Fruit fly (Drosophila melanogaster): ENCODE results near the gene COX8.

Gene COX8

dm6 chr3L:21507354-21507928 is 31.8 kb downstream of the COX8 start, which contains the start of the genes Glg1 and M6 (continued):
- TF ChIP-seq Side (GFP tag; optimal IDR thresholded peaks at IDR 0.05) (peak; percentile 41), CG3281 (GFP tag; optimal IDR thresholded peaks at IDR 0.05) (peak; percentile 69), CG3838 (GFP tag; optimal IDR thresholded peaks at IDR 0.05) (peak; percentile 43), nerfin-1 (tag; optimal IDR thresholded peaks at IDR 0.05) (no peak), Ssrp (tag; optimal IDR thresholded peaks at IDR 0.05) (peak; percentile 55), CG10431 (GFP tag; optimal IDR thresholded peaks at IDR 0.05) (no peak), Ptx1 (GFP tag; IDR thresholded peaks at IDR 0.05) (peak; percentile 61), trh (GFP tag; optimal IDR thresholded peaks at IDR 0.05) (peak; percentile 23), exex (tag; optimal IDR thresholded peaks at IDR 0.05) (peak; percentile 34), ATbp (GFP tag; optimal IDR thresholded peaks at IDR 0.05) (peak; percentile 2), sc (optimal IDR thresholded peaks at IDR 0.05) (no peak), sc (GFP tag; optimal IDR thresholded peaks at IDR 0.05) (no peak), stc (GFP tag; IDR thresholded peaks at IDR 0.05) (no peak), CG17829 (tag; optimal IDR thresholded peaks at IDR 0.05) (peak; percentile 74), CG7271 (tag; optimal IDR thresholded peaks at IDR 0.05) (no peak), Hey (tag; optimal IDR thresholded peaks at IDR 0.05) (no peak), luna (GFP tag; optimal IDR thresholded peaks at IDR 0.05) (no peak), Fer3 (tag; optimal IDR thresholded peaks at IDR 0.05) (peak; percentile 17), Meics (GFP tag; optimal IDR thresholded peaks at IDR 0.05) (peak; percentile 71), bsh (GFP tag; optimal IDR thresholded peaks at IDR 0.05) (peak in 1 of 2 experiments; percentile 49), CG15073 (GFP tag; optimal IDR thresholded peaks at IDR 0.05) (no peak), ap (GFP tag; IDR thresholded peaks at IDR 0.05) (no peak), NK7.1 (GFP tag; optimal IDR thresholded peaks at IDR 0.05) (no peak), CG7556 (GFP tag; optimal IDR thresholded peaks at IDR 0.05) (peak; percentile 61), CG12236 (GFP tag; optimal IDR thresholded peaks at IDR 0.05) (peak; percentile 6), Hr39 (optimal IDR thresholded peaks at IDR 0.05) (no peak), CG15479 (GFP tag; optimal IDR thresholded peaks at IDR 0.05) (no peak), Elba2 (GFP tag; optimal IDR thresholded peaks at IDR 0.05) (peak; percentile 51), cg (GFP tag; optimal IDR thresholded peaks at IDR 0.05) (no peak), Xbp1 (GFP tag; optimal IDR thresholded peaks at IDR 0.05) (peak; percentile 75), CG31441 (GFP tag; IDR thresholded peaks at IDR 0.05) (no peak; the same call in 1 of the 2 replicates), CG5953 (GFP tag; IDR thresholded peaks at IDR 0.05) (no peak), CG10565 (GFP tag; optimal IDR thresholded peaks at IDR 0.05) (no peak), CG3065 (GFP tag; optimal IDR thresholded peaks at IDR 0.05) (no peak), dimm (GFP tag; IDR thresholded peaks at IDR 0.05) (no peak), jumu (GFP tag; optimal IDR thresholded peaks at IDR 0.05) (peak; percentile 60), Dll (GFP tag; IDR thresholded peaks at IDR 0.05; ENCODE audit: partially characterized antibody) (peak; percentile 96), gce (GFP tag; IDR thresholded peaks at IDR 0.05) (no peak), Deaf1 (tag; optimal IDR thresholded peaks at IDR 0.05) (peak; percentile 59), al (GFP tag; IDR thresholded peaks at IDR 0.05) (peak; percentile 46; the same call in 1 of the 2 replicates), kah (GFP tag; optimal IDR thresholded peaks at IDR 0.05) (no peak), Med (GFP tag) (peak; percentile 90), sr (GFP tag; IDR thresholded peaks at IDR 0.05) (no peak), Hr51 (GFP tag; optimal IDR thresholded peaks at IDR 0.05) (peak; percentile 55 to 62), CG6683 (GFP tag; optimal IDR thresholded peaks at IDR 0.05) (peak; percentile 8), org-1 (GFP tag; optimal IDR thresholded peaks at IDR 0.05) (peak; percentile 31), Dip3 (GFP tag; optimal IDR thresholded peaks at IDR 0.05) (peak; percentile 63), gem (tag; optimal IDR thresholded peaks at IDR 0.05) (peak; percentile 82), nom (GFP tag; optimal IDR thresholded peaks at IDR 0.05) (no peak), Hsf (GFP tag; optimal IDR thresholded peaks at IDR 0.05) (peak; percentile 73), C15 (GFP tag; IDR thresholded peaks at IDR 0.05) (0 out of 3 replicates have a peak, but pooled peaks have one; percentile 29)

Measured in whole organism, embryonic.